Fruit fly (Drosophila melanogaster): ENCODE measurements around the gene CG11983.

Gene CG11983

DNA sequence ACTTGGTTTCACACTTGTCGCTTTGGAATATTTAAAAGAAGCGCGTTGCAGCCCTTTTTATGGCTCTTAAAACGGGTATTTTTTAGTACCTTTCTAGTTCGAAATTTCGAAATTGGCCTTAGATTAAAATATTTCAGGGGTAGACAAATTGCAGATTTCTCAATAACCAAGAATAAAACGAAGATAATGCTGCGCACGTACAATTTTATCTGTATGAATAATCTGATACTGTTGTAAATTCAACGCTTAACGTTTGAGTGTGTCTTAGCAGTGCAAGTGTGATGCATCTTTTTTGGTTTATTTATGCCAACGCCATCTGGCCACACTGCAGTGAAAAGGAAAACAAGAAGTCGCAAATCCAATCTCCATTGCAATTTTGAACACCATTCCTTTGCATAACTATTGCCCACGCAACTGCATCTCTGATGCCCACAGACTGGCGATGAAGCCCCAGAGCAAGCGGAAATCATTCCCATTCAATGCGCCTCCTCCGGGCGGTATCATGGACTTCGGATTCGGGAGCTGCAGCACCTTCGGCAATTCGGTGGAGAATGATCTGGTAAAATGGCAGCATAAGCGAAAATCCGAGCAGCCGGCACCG is 42.5 kb downstream of the CG11983 start, which contains the start of gene Nmdmc (continued):
- no peak for TF ChIP-seq sc (optimal IDR thresholded peaks at IDR 0.05)
- TF ChIP-seq sc (GFP tag; optimal IDR thresholded peaks at IDR 0.05): no peak
- peak; percentile 38 for TF ChIP-seq sug (tag; optimal IDR thresholded peaks at IDR 0.05)
- no peak for TF ChIP-seq CG12219 (GFP tag; optimal IDR thresholded peaks at IDR 0.05)
- no peak for TF ChIP-seq Mrtf (GFP tag; IDR thresholded peaks at IDR 0.05)
- no peak for TF ChIP-seq dmrt99B (tag; optimal IDR thresholded peaks at IDR 0.05)
- peak; percentile 81 for TF ChIP-seq abd-A (tag; optimal IDR thresholded peaks at IDR 0.05)
- no peak for TF ChIP-seq chm (GFP tag; IDR thresholded peaks at IDR 0.05)
- no peak for TF ChIP-seq dmrt11E (tag; optimal IDR thresholded peaks at IDR 0.05)
- TF ChIP-seq CG15011 (GFP tag; optimal IDR thresholded peaks at IDR 0.05): no peak
- no peak for TF ChIP-seq croc (GFP tag; conservative IDR thresholded peaks at IDR 0.05)
- TF ChIP-seq CG3838 (GFP tag; optimal IDR thresholded peaks at IDR 0.05): no peak
- TF ChIP-seq run (tag; optimal IDR thresholded peaks at IDR 0.05): no peak
- no peak for TF ChIP-seq pb (GFP tag; optimal IDR thresholded peaks at IDR 0.05)
- peak; percentile 78 for TF ChIP-seq pzg (GFP tag; optimal IDR thresholded peaks at IDR 0.05)
- no peak for TF ChIP-seq sisA (GFP tag; IDR thresholded peaks at IDR 0.05)
- TF ChIP-seq CG10366 (GFP tag; IDR thresholded peaks at IDR 0.05): no peak
- TF ChIP-seq slbo (GFP tag; IDR thresholded peaks at IDR 0.05): no peak
- TF ChIP-seq hkb (optimal IDR thresholded peaks at IDR 0.05): peak; percentile 64
- TF ChIP-seq hkb (GFP tag; IDR thresholded peaks at IDR 0.05): no peak
- TF ChIP-seq Nf-YC (tag; optimal IDR thresholded peaks at IDR 0.05): peak; percentile 36
- peak; percentile 29 for TF ChIP-seq Sry-δ (GFP tag; optimal IDR thresholded peaks at IDR 0.05)
- TF ChIP-seq CG11504 (tag; optimal IDR thresholded peaks at IDR 0.05): no peak
- TF ChIP-seq CG30020 (tag; optimal IDR thresholded peaks at IDR 0.05): peak; percentile 14
- TF ChIP-seq NC2α (GFP tag; optimal IDR thresholded peaks at IDR 0.05): no peak
- TF ChIP-seq CG34376 (GFP tag; optimal IDR thresholded peaks at IDR 0.05): peak; percentile 26
- no peak for TF ChIP-seq Dad (GFP tag; optimal IDR thresholded peaks at IDR 0.05)
- TF ChIP-seq CG7928 (GFP tag; optimal IDR thresholded peaks at IDR 0.05): no peak
- TF ChIP-seq CG15696 (tag; optimal IDR thresholded peaks at IDR 0.05): no peak
- peak; percentile 57 for TF ChIP-seq CG2116 (GFP tag; optimal IDR thresholded peaks at IDR 0.05)
- peak; percentile 58 for TF ChIP-seq Tbp (GFP tag; optimal IDR thresholded peaks at IDR 0.05)
- TF ChIP-seq zen (tag; optimal IDR thresholded peaks at IDR 0.05): peak; percentile 8
- TF ChIP-seq CG4820 (GFP tag; optimal IDR thresholded peaks at IDR 0.05): no peak
- TF ChIP-seq Dip2 (GFP tag; IDR thresholded peaks at IDR 0.05): no peak
- TF ChIP-seq Ets65A (GFP tag): peak; percentile 82
- no peak for TF ChIP-seq CG10959 (GFP tag; IDR thresholded peaks at IDR 0.05)
- peak; percentile 91 for TF ChIP-seq Dp (GFP tag; optimal IDR thresholded peaks at IDR 0.05)
- no peak for TF ChIP-seq CG30403 (GFP tag; optimal IDR thresholded peaks at IDR 0.05)
- no peak for TF ChIP-seq CHES-1-like (GFP tag; optimal IDR thresholded peaks at IDR 0.05)
- TF ChIP-seq CG4328 (GFP tag; optimal IDR thresholded peaks at IDR 0.05): no peak
- no peak for TF ChIP-seq Usf (GFP tag; optimal IDR thresholded peaks at IDR 0.05)
- no peak for TF ChIP-seq slp2 (GFP tag; optimal IDR thresholded peaks at IDR 0.05)
- TF ChIP-seq Sin3A (optimal IDR thresholded peaks at IDR 0.05): peak; percentile 77
- no peak for TF ChIP-seq esg (GFP tag; conservative IDR thresholded peaks at IDR 0.05)
- no peak for TF ChIP-seq tgo (GFP tag; IDR thresholded peaks at IDR 0.05)
- no peak for TF ChIP-seq CG15601 (tag; optimal IDR thresholded peaks at IDR 0.05)
- no peak for TF ChIP-seq ash1 (GFP tag; optimal IDR thresholded peaks at IDR 0.05)
- no peak for TF ChIP-seq Ssrp (tag; optimal IDR thresholded peaks at IDR 0.05)
- no peak for TF ChIP-seq hth (optimal IDR thresholded peaks at IDR 0.05)
- no peak for TF ChIP-seq CG10321 (GFP tag; IDR thresholded peaks at IDR 0.05)
- TF ChIP-seq Nf-YA (GFP tag; IDR thresholded peaks at IDR 0.05): no peak
- no peak for TF ChIP-seq exex (tag; optimal IDR thresholded peaks at IDR 0.05)
- TF ChIP-seq CG9609 (GFP tag; optimal IDR thresholded peaks at IDR 0.05): no peak

Data from whole organism, embryonic.